Fruit fly (Drosophila melanogaster) whole organism, embryonic: Measurements from ENCODE around the gene CG44476.

ENCODE experiments used
- Awh ChIP-seq: fragments of 200-800 bp; sonication (Bioruptor generic); IDR thresholded peaks from 2 replicates; pipeline ENCODE4, ENCODE4 v1.3.6; 2022; ENCODE audit warnings: missing biosample characterization, missing genetic modification characterization
- CG11085 ChIP-seq: fragments of 200-800 bp; sonication (Bioruptor generic); IDR thresholded peaks from 2 replicates; pipeline ENCODE4 v1.3.6; 2022; ENCODE audit warnings: missing biosample characterization, missing genetic modification characterization
- CG11247 ChIP-seq: fragments of 200-800 bp; sonication (Bioruptor generic); IDR thresholded peaks from 2 replicates; pipeline ENCODE4 v1.3.6; 2022; ENCODE audit warnings: missing biosample characterization, missing genetic modification characterization
- CG12299 ChIP-seq: fragments of 200-800 bp; sonication (Bioruptor generic); optimal IDR thresholded peaks from 2 replicates; lab custom pipeline; 2018; ENCODE audit warnings: missing biosample characterization, mild to moderate bottlenecking, missing genetic modification characterization
- CG13894 ChIP-seq: fragments of 200-800 bp; sonication (Bioruptor generic); optimal IDR thresholded peaks from 3 replicates; lab custom pipeline; 2018; ENCODE audit warnings: missing biosample characterization, mild to moderate bottlenecking, missing genetic modification characterization, moderate library complexity
- CG15696 ChIP-seq: fragments of 200-800 bp; sonication (Bioruptor generic); optimal IDR thresholded peaks from 2 replicates; lab custom pipeline; 2019; ENCODE audit warnings: missing biosample characterization, mild to moderate bottlenecking, missing genetic modification characterization, moderate library complexity
- CG16815 ChIP-seq: fragments of 200-800 bp; sonication (Bioruptor generic); optimal IDR thresholded peaks from 3 replicates; lab custom pipeline; 2017; ENCODE audit warnings: missing biosample characterization, mild to moderate bottlenecking, missing genetic modification characterization
- CG17385 ChIP-seq: fragments of 200-800 bp; sonication (Bioruptor generic); optimal IDR thresholded peaks from 3 replicates; lab custom pipeline; 2018; ENCODE audit warnings: missing biosample characterization, mild to moderate bottlenecking, missing genetic modification characterization
- CG1832 ChIP-seq: fragments of 200-800 bp; sonication (Bioruptor generic); optimal IDR thresholded peaks from 2 replicates; lab custom pipeline; 2017; ENCODE audit warnings: missing biosample characterization, mild to moderate bottlenecking, missing genetic modification characterization, inconsistent platforms
- CG30403 ChIP-seq: fragments of 200-800 bp; sonication (Bioruptor generic); optimal IDR thresholded peaks from 3 replicates; lab custom pipeline; 2016; ENCODE audit warnings: missing biosample characterization, missing genetic modification characterization
- CG42726 ChIP-seq: fragments of 200-800 bp; sonication (Bioruptor generic); IDR thresholded peaks from 2 replicates; pipeline ENCODE4 v1.3.6; 2022; ENCODE audit warnings: missing biosample characterization, missing genetic modification characterization; ENCODE audit not compliant: partially characterized antibody
- CG5180 ChIP-seq: fragments of 200-800 bp; sonication (Bioruptor generic); optimal IDR thresholded peaks from 3 replicates; lab custom pipeline; 2017; ENCODE audit warnings: missing biosample characterization, missing genetic modification characterization, mild to moderate bottlenecking, moderate library complexity, missing genetic modification reagents
- CG6683 ChIP-seq: fragments of 200-800 bp; sonication (Bioruptor generic); optimal IDR thresholded peaks from 2 replicates; lab custom pipeline; 2017; ENCODE audit warnings: missing biosample characterization, mild to moderate bottlenecking, missing genetic modification characterization, missing genetic modification reagents
- CG7271 ChIP-seq: fragments of 200-800 bp; sonication (Bioruptor generic); optimal IDR thresholded peaks from 2 replicates; lab custom pipeline; 2018; ENCODE audit warnings: missing biosample characterization, mild to moderate bottlenecking, missing genetic modification characterization, moderate library complexity
- CG7357 ChIP-seq: fragments of 200-800 bp; sonication (Bioruptor generic); IDR thresholded peaks from 3 replicates; pipeline ENCODE4 v1.3.6; 2022; ENCODE audit warnings: missing biosample characterization, missing genetic modification characterization
- CG7556 ChIP-seq: fragments of 200-800 bp; sonication (Bioruptor generic); optimal IDR thresholded peaks from 2 replicates; lab custom pipeline; 2017; ENCODE audit warnings: missing biosample characterization, mild to moderate bottlenecking, missing genetic modification characterization
- CG9817 ChIP-seq: fragments of 200-800 bp; sonication (Bioruptor generic); optimal IDR thresholded peaks from 2 replicates; lab custom pipeline; 2018; ENCODE audit warnings: missing biosample characterization, mild to moderate bottlenecking, missing genetic modification characterization, moderate library complexity
- Dip2 ChIP-seq: fragments of 200-800 bp; sonication (Bioruptor generic); IDR thresholded peaks from 2 replicates; pipeline ENCODE4 v1.3.6; 2022; ENCODE audit warnings: missing biosample characterization, missing genetic modification characterization
- Doc2 ChIP-seq: fragments of 200-800 bp; sonication (Bioruptor generic); IDR thresholded peaks from 2 replicates; pipeline ENCODE4 v1.3.6; 2022; ENCODE audit warnings: missing biosample characterization, missing genetic modification characterization
- Dp ChIP-seq: fragments of 200-800 bp; sonication (Bioruptor generic); optimal IDR thresholded peaks from 2 replicates; lab custom pipeline; 2018; ENCODE audit warnings: missing biosample characterization, mild to moderate bottlenecking, missing genetic modification characterization, moderate library complexity
- Hand ChIP-seq: fragments of 200-800 bp; sonication (Bioruptor generic); optimal IDR thresholded peaks from 2 replicates; lab custom pipeline; 2017; ENCODE audit warnings: mild to moderate bottlenecking, missing biosample characterization, missing genetic modification reagents, missing genetic modification characterization
- Med ChIP-seq: fragments of 200-800 bp; sonication (Bioruptor generic); peaks from one replicate; lab custom pipeline; 2016; ENCODE audit warnings: missing biosample characterization, missing genetic modification characterization, mild to moderate bottlenecking, inconsistent platforms, moderate library complexity
- Mrtf ChIP-seq: fragments of 200-800 bp; sonication (Bioruptor generic); IDR thresholded peaks from 3 replicates; pipeline ENCODE4 v1.3.6; 2022; ENCODE audit warnings: missing biosample characterization, missing genetic modification characterization
- PHDP ChIP-seq: fragments of 200-800 bp; sonication (Bioruptor generic); optimal IDR thresholded peaks from 3 replicates; lab custom pipeline; 2018; ENCODE audit warnings: missing biosample characterization, mild to moderate bottlenecking, missing genetic modification characterization, moderate library complexity
- Stat92E ChIP-seq, 3 experiments: fragments of >200 bp in 2 of 3; fragments of 200-800 bp in 1 of 3; sonication (Bioruptor generic) in 1 of 3; optimal IDR thresholded peaks; 2 replicates each; lab custom pipeline; 2017 to 2019; ENCODE audit warnings: missing biosample characterization in 3 of 3, missing genetic modification characterization in 3 of 3, mild to moderate bottlenecking in 1 of 3, moderate library complexity in 1 of 3
- ab ChIP-seq: fragments of 200-800 bp; sonication (Bioruptor generic); optimal IDR thresholded peaks from 2 replicates; lab custom pipeline; 2016; ENCODE audit warnings: missing biosample characterization, missing genetic modification characterization
- abd-A ChIP-seq: fragments of 200-800 bp; sonication (Bioruptor generic); optimal IDR thresholded peaks from 3 replicates; lab custom pipeline; 2019; ENCODE audit warnings: missing biosample characterization, mild to moderate bottlenecking, missing genetic modification characterization, moderate library complexity
- aop ChIP-seq: fragments of 200-800 bp; sonication (Bioruptor generic); IDR thresholded peaks from 2 replicates; pipeline ENCODE4 v1.3.6; 2022; ENCODE audit warnings: missing biosample characterization, missing genetic modification characterization
- bcd ChIP-seq: fragments of 200-800 bp; sonication (Bioruptor generic); optimal IDR thresholded peaks from 2 replicates; lab custom pipeline; 2017; ENCODE audit warnings: missing biosample characterization, mild to moderate bottlenecking, missing genetic modification characterization
- cas ChIP-seq: fragments of 200-800 bp; sonication (Bioruptor generic); IDR thresholded peaks from 2 replicates; pipeline ENCODE4 v1.3.6; 2022; ENCODE audit warnings: missing biosample characterization, missing genetic modification characterization
- chif ChIP-seq, 2 experiments: fragments of 200-800 bp; sonication (Bioruptor generic); optimal IDR thresholded peaks; 3 replicates each; lab custom pipeline; 2016; ENCODE audit warnings: missing biosample characterization in 2 of 2, missing genetic modification characterization in 2 of 2
- gsb ChIP-seq: fragments of 200-800 bp; sonication (Bioruptor generic); IDR thresholded peaks from 2 replicates; pipeline ENCODE4 v1.3.6; 2022; ENCODE audit warnings: missing biosample characterization, missing genetic modification characterization
- her ChIP-seq: fragments of 200-800 bp; sonication (Bioruptor generic); optimal IDR thresholded peaks from 2 replicates; lab custom pipeline; 2016; ENCODE audit warnings: missing biosample characterization, missing genetic modification characterization
- ken ChIP-seq: fragments of 200-800 bp; sonication (Bioruptor generic); IDR thresholded peaks from 3 replicates; pipeline ENCODE4 v1.3.6; 2022; ENCODE audit warnings: missing biosample characterization, missing genetic modification characterization
- lola ChIP-seq, 3 experiments: fragments of >200 bp in 2 of 3; fragments of 200-800 bp in 1 of 3; sonication (Bioruptor generic) in 1 of 3; optimal IDR thresholded peaks; 2 replicates each; lab custom pipeline; 2017 to 2019; ENCODE audit warnings: missing biosample characterization in 3 of 3, missing genetic modification characterization in 3 of 3, mild to moderate bottlenecking in 1 of 3, moderate library complexity in 1 of 3
- nom ChIP-seq: fragments of 200-800 bp; sonication (Bioruptor generic); optimal IDR thresholded peaks from 2 replicates; lab custom pipeline; 2017; ENCODE audit warnings: missing biosample characterization, missing genetic modification characterization, mild to moderate bottlenecking, moderate library complexity, missing genetic modification reagents
- odd ChIP-seq: fragments of 200-800 bp; sonication (Bioruptor generic); optimal IDR thresholded peaks from 2 replicates; lab custom pipeline; 2017; ENCODE audit warnings: missing biosample characterization, mild to moderate bottlenecking, missing genetic modification characterization
- pan ChIP-seq, 4 experiments: fragments of >200 bp in 3 of 4; fragments of 200-800 bp in 1 of 4; sonication (Bioruptor generic) in 1 of 4; optimal IDR thresholded peaks in 3 of 4; IDR thresholded peaks in 1 of 4; 2 replicates each; pipeline versions ENCODE4 v1.3.6 to Lab custom; 2017 to 2022; ENCODE audit warnings: missing biosample characterization in 2 of 4, missing genetic modification characterization in 2 of 4, mixed read lengths in 1 of 4
- pita ChIP-seq: fragments of 200-800 bp; sonication (Bioruptor generic); optimal IDR thresholded peaks from 2 replicates; lab custom pipeline; 2017; ENCODE audit warnings: missing biosample characterization, mild to moderate bottlenecking, missing genetic modification characterization
- prd ChIP-seq, 3 experiments: fragments of >200 bp in 2 of 3; fragments of 200-800 bp in 1 of 3; sonication (Bioruptor generic) in 1 of 3; optimal IDR thresholded peaks in 2 of 3; IDR thresholded peaks in 1 of 3; 2 replicates in 2 of 3; 3 replicates in 1 of 3; pipeline versions ENCODE4 v1.3.6 to Lab custom; 2017 to 2022; ENCODE audit warnings: missing biosample characterization in 1 of 3, missing genetic modification characterization in 1 of 3
- rib ChIP-seq: fragments of 200-800 bp; sonication (Bioruptor generic); IDR thresholded peaks from 2 replicates; pipeline ENCODE4 v1.3.6; 2022; ENCODE audit warnings: missing biosample characterization, missing genetic modification characterization
- salm ChIP-seq: fragments of 200-800 bp; sonication (Bioruptor generic); optimal IDR thresholded peaks from 2 replicates; lab custom pipeline; 2018; ENCODE audit warnings: missing biosample characterization, mild to moderate bottlenecking, missing genetic modification characterization
- slbo ChIP-seq: fragments of 200-800 bp; sonication (Bioruptor generic); IDR thresholded peaks from 2 replicates; pipeline ENCODE4 v1.3.6; 2022; ENCODE audit warnings: missing biosample characterization, missing genetic modification characterization
- stc ChIP-seq: fragments of 200-800 bp; sonication (Bioruptor generic); IDR thresholded peaks from 2 replicates; pipeline ENCODE4 v1.3.6; 2022; ENCODE audit warnings: missing biosample characterization, missing genetic modification characterization
- stwl ChIP-seq: fragments of 200-800 bp; sonication (Bioruptor generic); optimal IDR thresholded peaks from 3 replicates; lab custom pipeline; 2018; ENCODE audit warnings: missing biosample characterization, mild to moderate bottlenecking, missing genetic modification characterization, moderate library complexity
- wdn ChIP-seq: fragments of 200-800 bp; sonication (Bioruptor generic); IDR thresholded peaks from 2 replicates; pipeline ENCODE4 v1.3.6; 2022; ENCODE audit warnings: missing biosample characterization, missing genetic modification characterization
- zen ChIP-seq: fragments of 200-800 bp; sonication (Bioruptor generic); optimal IDR thresholded peaks from 3 replicates; lab custom pipeline; 2018; ENCODE audit warnings: missing biosample characterization, mild to moderate bottlenecking, missing genetic modification characterization, moderate library complexity

CG44476 gene

DNA sequence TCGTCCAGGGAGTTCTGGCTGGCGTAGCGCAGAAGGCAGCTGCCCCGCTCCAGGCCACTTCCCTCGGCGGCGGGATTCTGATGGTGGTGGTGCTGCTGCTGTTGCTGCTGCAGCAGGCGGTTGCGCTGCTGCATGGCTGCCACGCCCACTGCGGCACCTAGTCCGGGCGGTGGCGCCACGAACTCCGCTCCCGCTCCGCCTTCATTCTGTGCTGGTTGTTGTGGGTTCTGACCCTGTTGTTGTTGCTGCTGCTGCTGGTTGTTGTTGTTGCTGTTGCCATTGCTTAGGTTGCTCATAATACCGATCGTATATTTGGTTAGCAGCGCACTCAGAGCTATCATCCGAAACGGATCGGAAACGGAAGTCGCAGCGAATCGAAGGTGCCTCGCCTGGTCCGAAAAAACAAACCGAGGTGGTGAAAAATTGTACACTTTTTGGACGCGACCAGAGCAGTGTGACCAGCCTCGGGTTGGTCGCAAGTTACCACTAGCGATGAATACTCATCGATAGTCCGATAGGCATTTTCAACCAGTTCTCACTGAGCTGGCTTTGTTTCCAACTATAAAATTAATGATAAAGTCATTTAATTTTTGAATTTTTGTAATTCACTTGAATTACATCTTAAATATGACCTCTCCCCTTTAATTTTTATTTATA is 24.7 kb upstream of the CG44476 start, which contains the start of gene kel (continued):
- TF ChIP-seq rib (peak; percentile 29; the same call in 1 of the 2 replicates), Dip2 (GFP tag; lab: Robert Waterston, UW) (no peak), stwl (tag; lab: Kevin White, UChicago) (peak; percentile 99), Mrtf (no peak), CG7556 (GFP tag; lab: Kevin White, UChicago) (peak; percentile 10), her (GFP tag; lab: Kevin White, UChicago) (peak; percentile 68), stc (GFP tag; lab: Robert Waterston, UW) (0 out of 2 replicates have a peak, but pooled peaks have one; percentile 37), salm (tag; lab: Kevin White, UChicago) (no peak), cas (no peak), pan (optimal IDR thresholded peaks at IDR 0.05; lab: Kevin White, UChicago) (no peak), pan (GFP tag; optimal IDR thresholded peaks at IDR 0.05 in 1 of 2, IDR thresholded peaks at IDR 0.05 in 1 of 2) (peak in 1 of 2 experiments; percentile 29), CG15696 (tag; lab: Kevin White, UChicago) (no peak), gsb (no peak), Awh (0 out of 2 replicates have a peak, but pooled peaks have one; percentile 11), Stat92E (GFP tag; optimal IDR thresholded peaks at IDR 0.05; lab: Kevin White, UChicago) (peak in 1 of 3 experiments; percentile 60), CG11247 (no peak; the same call in 1 of the 2 replicates), CG13894 (peak; percentile 52), CG7357 (GFP tag; lab: Robert Waterston, UW) (peak; percentile 99), pita (no peak), bcd (GFP tag; lab: Kevin White, UChicago) (peak; percentile 42), ab (no peak), Doc2 (GFP tag; lab: Robert Waterston, UW) (no peak), PHDP (tag; lab: Kevin White, UChicago) (peak; percentile 47), CG5180 (peak; percentile 13), CG6683 (GFP tag; lab: Kevin White, UChicago) (peak; percentile 32), lola (GFP tag; optimal IDR thresholded peaks at IDR 0.05; lab: Kevin White, UChicago) (no peak), wdn (GFP tag; lab: Robert Waterston, UW) (no peak), CG9817 (tag; lab: Kevin White, UChicago) (no peak), ken (GFP tag; lab: Robert Waterston, UW) (no peak), chif (GFP tag; optimal IDR thresholded peaks at IDR 0.05; lab: Kevin White, UChicago) (peak in 1 of 2 experiments; percentile 15), slbo (GFP tag; lab: Robert Waterston, UW) (peak; percentile 68), zen (tag; lab: Kevin White, UChicago) (peak; percentile 58), CG42726 (GFP tag; lab: Robert Waterston, UW) (peak; percentile 50; the same call in 1 of the 2 replicates), CG11085 (peak; percentile 13; the same call in 1 of the 2 replicates), Hand (peak; percentile 71), CG30403 (GFP tag; lab: Kevin White, UChicago) (peak; percentile 49), odd (GFP tag; lab: Kevin White, UChicago) (peak; percentile 68), aop (GFP tag; lab: Robert Waterston, UW) (no peak; the same call in 1 of the 2 replicates), abd-A (tag; lab: Kevin White, UChicago) (peak; percentile 7), CG7271 (tag; lab: Kevin White, UChicago) (peak; percentile 88), CG12299 (peak; percentile 57), Med (GFP tag; lab: Kevin White, UChicago) (peak; percentile 93), nom (GFP tag; lab: Kevin White, UChicago) (no peak), prd (optimal IDR thresholded peaks at IDR 0.05; lab: Kevin White, UChicago) (no peak), prd (GFP tag; IDR thresholded peaks at IDR 0.05; lab: Robert Waterston, UW) (peak; percentile 23; the same call in 1 of the 3 replicates), Dp (peak; percentile 36), CG1832 (no peak), CG17385 (peak; percentile 49), CG16815 (GFP tag; lab: Kevin White, UChicago) (no peak)
